Fruit fly (Drosophila melanogaster) whole organism, embryonic: ENCODE measurements around the gene Zif.

Experiments used
- Ada2b ChIP-seq: fragments of 200-800 bp; sonication (Bioruptor generic); IDR thresholded peaks from 2 replicates; pipeline ENCODE4 v1.3.6; 2022; ENCODE audit warnings: missing biosample characterization, missing genetic modification characterization
- B-H2 ChIP-seq: fragments of 200-800 bp; sonication (Bioruptor generic); optimal IDR thresholded peaks from 2 replicates; lab custom pipeline; 2018; ENCODE audit warnings: missing biosample characterization, mild to moderate bottlenecking, missing genetic modification characterization
- CG10209 ChIP-seq: fragments of 200-800 bp; sonication (Bioruptor generic); optimal IDR thresholded peaks from 3 replicates; lab custom pipeline; 2017; ENCODE audit warnings: missing biosample characterization, mild to moderate bottlenecking, missing genetic modification characterization, missing genetic modification reagents
- CG1024 ChIP-seq: fragments of 200-800 bp; sonication (Bioruptor generic); IDR thresholded peaks from 2 replicates; pipeline ENCODE4 v1.3.6; 2022; ENCODE audit warnings: missing biosample characterization, missing genetic modification characterization
- CG11085 ChIP-seq: fragments of 200-800 bp; sonication (Bioruptor generic); IDR thresholded peaks from 2 replicates; pipeline ENCODE4 v1.3.6; 2022; ENCODE audit warnings: missing biosample characterization, missing genetic modification characterization
- CG11456 ChIP-seq: fragments of 200-800 bp; sonication (Bioruptor generic); IDR thresholded peaks from 3 replicates; pipeline ENCODE4 v1.3.6; 2022; ENCODE audit warnings: missing biosample characterization, missing genetic modification characterization
- CG12236 ChIP-seq: fragments of 200-800 bp; sonication (Bioruptor generic); optimal IDR thresholded peaks from 2 replicates; lab custom pipeline; 2016; ENCODE audit warnings: missing biosample characterization, missing genetic modification characterization
- CG12299 ChIP-seq: fragments of 200-800 bp; sonication (Bioruptor generic); optimal IDR thresholded peaks from 2 replicates; lab custom pipeline; 2018; ENCODE audit warnings: missing biosample characterization, mild to moderate bottlenecking, missing genetic modification characterization
- CG12659 ChIP-seq: fragments of 200-800 bp; sonication (Bioruptor generic); optimal IDR thresholded peaks from 3 replicates; lab custom pipeline; 2017; ENCODE audit warnings: mild to moderate bottlenecking, missing biosample characterization, missing genetic modification reagents, missing genetic modification characterization
- CG13123 ChIP-seq: fragments of 200-800 bp; sonication (Bioruptor generic); optimal IDR thresholded peaks from 2 replicates; lab custom pipeline; 2016; ENCODE audit warnings: missing biosample characterization, missing genetic modification characterization
- CG1832 ChIP-seq: fragments of 200-800 bp; sonication (Bioruptor generic); optimal IDR thresholded peaks from 2 replicates; lab custom pipeline; 2017; ENCODE audit warnings: missing biosample characterization, mild to moderate bottlenecking, missing genetic modification characterization, inconsistent platforms
- CG18619 ChIP-seq: fragments of 200-800 bp; sonication (Bioruptor generic); optimal IDR thresholded peaks from 3 replicates; lab custom pipeline; 2017; ENCODE audit warnings: missing biosample characterization, mild to moderate bottlenecking, missing genetic modification characterization
- CG18764 ChIP-seq: fragments of 200-800 bp; sonication (Bioruptor generic); optimal IDR thresholded peaks from 3 replicates; lab custom pipeline; 2016; ENCODE audit warnings: missing biosample characterization, missing genetic modification characterization
- CG2889 ChIP-seq: fragments of 200-800 bp; sonication (Bioruptor generic); IDR thresholded peaks from 3 replicates; pipeline ENCODE4 v1.3.6; 2022; ENCODE audit warnings: missing biosample characterization, missing genetic modification characterization
- CG32532 ChIP-seq: fragments of 200-800 bp; sonication (Bioruptor generic); IDR thresholded peaks from 2 replicates; pipeline ENCODE4 v1.3.6; 2022; ENCODE audit warnings: missing biosample characterization, missing genetic modification characterization
- CG32772 ChIP-seq: fragments of 200-800 bp; sonication (Bioruptor generic); IDR thresholded peaks from 2 replicates; pipeline ENCODE4 v1.3.6; 2022; ENCODE audit warnings: missing biosample characterization, missing genetic modification characterization
- CG4328 ChIP-seq: fragments of 200-800 bp; sonication (Bioruptor generic); optimal IDR thresholded peaks from 3 replicates; lab custom pipeline; 2017; ENCODE audit warnings: missing biosample characterization, missing genetic modification reagents, missing genetic modification characterization
- CG7357 ChIP-seq: fragments of 200-800 bp; sonication (Bioruptor generic); IDR thresholded peaks from 3 replicates; pipeline ENCODE4 v1.3.6; 2022; ENCODE audit warnings: missing biosample characterization, missing genetic modification characterization
- CHES-1-like ChIP-seq: fragments of 200-800 bp; sonication (Bioruptor generic); optimal IDR thresholded peaks from 2 replicates; lab custom pipeline; 2016; ENCODE audit warnings: missing biosample characterization, missing genetic modification characterization
- Ets97D ChIP-seq: fragments of 200-800 bp; sonication (Bioruptor generic); optimal IDR thresholded peaks from 3 replicates; lab custom pipeline; 2016; ENCODE audit warnings: missing biosample characterization, missing genetic modification characterization
- H15 ChIP-seq: fragments of 200-800 bp; sonication (Bioruptor generic); IDR thresholded peaks from 3 replicates; pipeline ENCODE4 v1.3.6; 2022; ENCODE audit warnings: missing biosample characterization, missing genetic modification characterization
- Hey ChIP-seq: fragments of 200-800 bp; sonication (Bioruptor generic); optimal IDR thresholded peaks from 3 replicates; lab custom pipeline; 2018; ENCODE audit warnings: missing biosample characterization, mild to moderate bottlenecking, missing genetic modification characterization
- Kr ChIP-seq: fragments of 200-800 bp; sonication (Bioruptor generic); optimal IDR thresholded peaks from 2 replicates; lab custom pipeline; 2017; ENCODE audit warnings: missing biosample characterization, mild to moderate bottlenecking, missing genetic modification characterization
- Optix ChIP-seq: fragments of 200-800 bp; sonication (Bioruptor generic); IDR thresholded peaks from 3 replicates; pipeline ENCODE4 v1.3.6; 2022; ENCODE audit warnings: missing biosample characterization, missing genetic modification characterization
- Side ChIP-seq: fragments of 200-800 bp; sonication (Bioruptor generic); optimal IDR thresholded peaks from 2 replicates; lab custom pipeline; 2016; ENCODE audit warnings: missing biosample characterization, missing genetic modification characterization
- Sox100B ChIP-seq: fragments of 200-800 bp; sonication (Bioruptor generic); optimal IDR thresholded peaks from 3 replicates; lab custom pipeline; 2018; ENCODE audit warnings: missing biosample characterization, mild to moderate bottlenecking, missing genetic modification characterization
- cas ChIP-seq: fragments of 200-800 bp; sonication (Bioruptor generic); IDR thresholded peaks from 2 replicates; pipeline ENCODE4 v1.3.6; 2022; ENCODE audit warnings: missing biosample characterization, missing genetic modification characterization
- corto ChIP-seq: fragments of 200-800 bp; sonication (Bioruptor generic); optimal IDR thresholded peaks from 2 replicates; lab custom pipeline; 2016; ENCODE audit warnings: missing biosample characterization, mild to moderate bottlenecking, missing genetic modification characterization, moderate library complexity
- dati ChIP-seq: fragments of 200-800 bp; sonication (Bioruptor generic); IDR thresholded peaks from 2 replicates; pipeline ENCODE4 v1.3.6; 2022; ENCODE audit warnings: missing biosample characterization, missing genetic modification characterization
- dysf ChIP-seq: fragments of 200-800 bp; sonication (Bioruptor generic); IDR thresholded peaks from 3 replicates; pipeline ENCODE4 v1.3.6; 2022; ENCODE audit warnings: missing biosample characterization, missing genetic modification characterization
- ems ChIP-seq: fragments of 200-800 bp; sonication (Bioruptor generic); optimal IDR thresholded peaks from 3 replicates; lab custom pipeline; 2016; ENCODE audit warnings: missing biosample characterization, missing genetic modification characterization
- gem ChIP-seq: fragments of 200-800 bp; sonication (Bioruptor generic); optimal IDR thresholded peaks from 2 replicates; lab custom pipeline; 2019; ENCODE audit warnings: missing biosample characterization, mild to moderate bottlenecking, missing genetic modification characterization, moderate library complexity
- gsb-n ChIP-seq: fragments of 200-800 bp; sonication (Bioruptor generic); optimal IDR thresholded peaks from 3 replicates; lab custom pipeline; 2018; ENCODE audit warnings: missing biosample characterization, mild to moderate bottlenecking, missing genetic modification characterization
- hb ChIP-seq: fragments of 200-800 bp; sonication (Bioruptor generic); IDR thresholded peaks from 3 replicates; pipeline ENCODE4 v1.3.6; 2022; ENCODE audit warnings: missing biosample characterization, missing genetic modification characterization; ENCODE audit not compliant: partially characterized antibody
- lola ChIP-seq, 3 experiments: fragments of >200 bp in 2 of 3; fragments of 200-800 bp in 1 of 3; sonication (Bioruptor generic) in 1 of 3; optimal IDR thresholded peaks; 2 replicates each; lab custom pipeline; 2017 to 2019; ENCODE audit warnings: missing biosample characterization in 3 of 3, missing genetic modification characterization in 3 of 3, mild to moderate bottlenecking in 1 of 3, moderate library complexity in 1 of 3
- lov ChIP-seq, 2 experiments: fragments of 200-800 bp in 1 of 2; fragments of >200 bp in 1 of 2; sonication (Bioruptor generic) in 1 of 2; IDR thresholded peaks in 1 of 2; optimal IDR thresholded peaks in 1 of 2; 2 replicates in 1 of 2; 3 replicates in 1 of 2; pipeline versions ENCODE4 v1.3.6 to Lab custom; 2017 to 2022; ENCODE audit warnings: missing biosample characterization in 1 of 2, missing genetic modification characterization in 1 of 2
- oc ChIP-seq: fragments of 200-800 bp; sonication (Bioruptor generic); optimal IDR thresholded peaks from 2 replicates; lab custom pipeline; 2018; ENCODE audit warnings: missing biosample characterization, mild to moderate bottlenecking, missing genetic modification characterization, moderate library complexity
- otp ChIP-seq: fragments of 200-800 bp; sonication (Bioruptor generic); IDR thresholded peaks from 3 replicates; pipeline ENCODE4, ENCODE4 v1.3.6; 2022; ENCODE audit warnings: missing biosample characterization, missing genetic modification characterization
- pho ChIP-seq: fragments of 200-800 bp; sonication (Bioruptor generic); optimal IDR thresholded peaks from 2 replicates; lab custom pipeline; 2016; ENCODE audit warnings: missing biosample characterization, missing genetic modification characterization
- pum ChIP-seq: fragments of 200-800 bp; sonication (Bioruptor generic); optimal IDR thresholded peaks from 2 replicates; lab custom pipeline; 2016; ENCODE audit warnings: missing biosample characterization, missing genetic modification characterization
- repo ChIP-seq: fragments of 200-800 bp; sonication (Bioruptor generic); optimal IDR thresholded peaks from 2 replicates; lab custom pipeline; 2016; ENCODE audit warnings: missing biosample characterization, missing genetic modification characterization
- sens-2 ChIP-seq: fragments of 200-800 bp; sonication (Bioruptor generic); IDR thresholded peaks from 2 replicates; pipeline ENCODE4 v1.3.6; 2022; ENCODE audit warnings: missing biosample characterization, missing genetic modification characterization
- sima ChIP-seq: fragments of 200-800 bp; sonication (Bioruptor generic); optimal IDR thresholded peaks from 2 replicates; lab custom pipeline; 2016; ENCODE audit warnings: missing biosample characterization, missing genetic modification characterization
- slou ChIP-seq: fragments of 200-800 bp; sonication (Bioruptor generic); optimal IDR thresholded peaks from 3 replicates; lab custom pipeline; 2016; ENCODE audit warnings: missing biosample characterization, missing genetic modification characterization
- sna ChIP-seq: fragments of 200-800 bp; sonication (Bioruptor generic); IDR thresholded peaks from 2 replicates; pipeline ENCODE4 v1.3.6; 2022; ENCODE audit warnings: missing biosample characterization, missing genetic modification characterization; ENCODE audit not compliant: partially characterized antibody
- stc ChIP-seq: fragments of 200-800 bp; sonication (Bioruptor generic); IDR thresholded peaks from 2 replicates; pipeline ENCODE4 v1.3.6; 2022; ENCODE audit warnings: missing biosample characterization, missing genetic modification characterization
- sug ChIP-seq: fragments of 200-800 bp; optimal IDR thresholded peaks from 2 replicates; lab custom pipeline; 2019; ENCODE audit warnings: missing biosample characterization, mild to moderate bottlenecking, missing genetic modification characterization, moderate library complexity
- trem ChIP-seq: fragments of 200-800 bp; optimal IDR thresholded peaks from 3 replicates; lab custom pipeline; 2019; ENCODE audit warnings: missing biosample characterization, mild to moderate bottlenecking, missing genetic modification characterization, moderate library complexity
- usp ChIP-seq: fragments of >200 bp; optimal IDR thresholded peaks from 2 replicates; lab custom pipeline; 2017; ENCODE audit warnings: missing biosample characterization, missing genetic modification characterization
- wek ChIP-seq: fragments of 200-800 bp; sonication (Bioruptor generic); optimal IDR thresholded peaks from 3 replicates; lab custom pipeline; 2018; ENCODE audit warnings: missing biosample characterization, mild to moderate bottlenecking, missing genetic modification characterization, moderate library complexity

Zif gene

dm6 chr3R:6423984-6424602 lies 32.8 kb upstream of the Zif start (continued):
- TF ChIP-seq repo (GFP tag; lab: Kevin White, UChicago), result peak; percentile 89
- TF ChIP-seq CG4328 (GFP tag; lab: Kevin White, UChicago), result peak; percentile 69
- peak; percentile 56 for TF ChIP-seq CG1832 (GFP tag; lab: Kevin White, UChicago)
- TF ChIP-seq stc (GFP tag; lab: Robert Waterston, UW), result peak; percentile 91
- TF ChIP-seq CG18764 (GFP tag; lab: Kevin White, UChicago), result peak; percentile 84
- peak; percentile 45 for TF ChIP-seq sima (GFP tag; lab: Kevin White, UChicago)
- peak; percentile 72 for TF ChIP-seq CG1024 (GFP tag; lab: Robert Waterston, UW)
- peak; percentile 72; the same call in 1 of the 2 replicates for TF ChIP-seq cas (GFP tag; lab: Robert Waterston, UW)
- peak; percentile 65; the same call in 1 of the 2 replicates for TF ChIP-seq CG11085
- peak; percentile 88 for TF ChIP-seq B-H2
- TF ChIP-seq usp (GFP tag; lab: Kevin White, UChicago), result no peak
- TF ChIP-seq gem (tag; lab: Kevin White, UChicago), result peak; percentile 94
- TF ChIP-seq wek (GFP tag; lab: Kevin White, UChicago), result peak; percentile 81
- no peak for TF ChIP-seq hb (GFP tag; lab: Robert Waterston, UW)
- peak; percentile 94 for TF ChIP-seq CHES-1-like (GFP tag; lab: Kevin White, UChicago)
- no peak for TF ChIP-seq lov (optimal IDR thresholded peaks at IDR 0.05; lab: Kevin White, UChicago)
- TF ChIP-seq lov (GFP tag; IDR thresholded peaks at IDR 0.05; lab: Robert Waterston, UW), result peak; percentile 86
- peak; percentile 75 for TF ChIP-seq sug (tag; lab: Kevin White, UChicago)
- peak; percentile 87 for TF ChIP-seq CG18619 (GFP tag; lab: Kevin White, UChicago)
- peak; percentile 83 for TF ChIP-seq trem
- peak; percentile 86 for TF ChIP-seq CG12299 (tag; lab: Kevin White, UChicago)
- TF ChIP-seq CG32772, result peak; percentile 84
- peak; percentile 92 for TF ChIP-seq oc (tag; lab: Kevin White, UChicago)
- TF ChIP-seq corto (GFP tag; lab: Kevin White, UChicago), result peak; percentile 97
- peak; percentile 94 for TF ChIP-seq dysf
- TF ChIP-seq sens-2, result peak; percentile 91
- peak; percentile 91 for TF ChIP-seq otp (GFP tag; lab: Robert Waterston, UW)
- TF ChIP-seq CG13123 (GFP tag; lab: Kevin White, UChicago), result peak; percentile 60
- TF ChIP-seq lola (GFP tag; optimal IDR thresholded peaks at IDR 0.05; lab: Kevin White, UChicago), result peak in 1 of 3 experiments; percentile 89
- peak; percentile 86 for TF ChIP-seq Optix (GFP tag; lab: Robert Waterston, UW)
- TF ChIP-seq CG12236 (GFP tag; lab: Kevin White, UChicago), result peak; percentile 87
- peak; percentile 76 for TF ChIP-seq CG2889 (GFP tag; lab: Robert Waterston, UW)
- TF ChIP-seq Hey, result peak; percentile 70
- TF ChIP-seq Sox100B (GFP tag; lab: Kevin White, UChicago), result peak; percentile 79
- TF ChIP-seq pho (GFP tag; lab: Kevin White, UChicago), result peak; percentile 89
- TF ChIP-seq slou (GFP tag; lab: Kevin White, UChicago), result peak; percentile 72
- TF ChIP-seq pum (GFP tag; lab: Kevin White, UChicago), result peak; percentile 94
- TF ChIP-seq H15, result peak; percentile 87
- peak; percentile 89 for TF ChIP-seq CG12659
- peak; percentile 72 for TF ChIP-seq Ets97D (GFP tag; lab: Kevin White, UChicago)
- TF ChIP-seq gsb-n, result peak; percentile 88
- peak; percentile 82 for TF ChIP-seq CG7357 (GFP tag; lab: Robert Waterston, UW)
- peak; percentile 89 for TF ChIP-seq CG32532 (GFP tag; lab: Robert Waterston, UW)
- TF ChIP-seq dati, result peak; percentile 85
- TF ChIP-seq Kr (GFP tag; lab: Kevin White, UChicago), result peak; percentile 53
- TF ChIP-seq ems (GFP tag; lab: Kevin White, UChicago), result peak; percentile 90
- no peak for TF ChIP-seq sna (GFP tag; lab: Robert Waterston, UW)
- TF ChIP-seq Side (GFP tag; lab: Kevin White, UChicago), result peak; percentile 95
- peak; percentile 92 for TF ChIP-seq CG10209 (GFP tag; lab: Kevin White, UChicago)
- peak; percentile 89 for TF ChIP-seq Ada2b (GFP tag; lab: Robert Waterston, UW)
- TF ChIP-seq CG11456 (GFP tag; lab: Robert Waterston, UW), result peak; percentile 87
